Worm (Caenorhabditis elegans): ENCODE data around the gene T27E4.7.

T27E4.7 gene

DNA sequence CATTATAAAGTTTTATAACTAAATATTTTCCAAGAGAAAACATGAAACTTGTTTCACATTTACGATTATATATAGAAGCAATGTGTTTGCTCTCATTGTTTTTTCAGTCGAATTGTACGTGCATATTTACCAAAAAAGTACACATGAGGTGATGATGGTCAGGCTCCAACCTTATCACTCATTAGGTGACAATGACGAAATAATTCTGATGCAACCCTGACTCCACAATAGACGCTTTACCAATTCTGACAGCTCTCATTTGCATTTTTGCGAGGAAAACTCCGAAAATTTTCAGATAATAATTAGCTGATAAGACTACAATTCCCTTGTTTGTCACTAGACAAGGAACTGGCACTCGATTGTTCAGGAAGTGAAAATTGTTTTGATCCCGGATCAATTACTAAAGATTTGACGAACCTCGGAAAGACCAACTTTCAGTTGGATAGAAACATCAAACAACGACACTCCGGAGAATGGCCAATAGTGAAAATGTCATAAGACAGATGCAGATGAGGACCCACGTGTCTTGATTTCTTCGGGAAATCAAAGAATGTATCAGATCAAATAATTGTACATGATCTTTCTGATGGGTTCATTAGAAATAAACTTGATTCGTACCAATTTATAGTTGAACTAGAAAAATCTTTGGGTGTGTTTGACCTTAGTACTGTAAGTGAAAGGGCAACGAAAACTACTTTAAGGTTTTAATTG, 2.8 kb upstream of the T27E4.7 start:
- TF ChIP-seq sdc-2 (tag; optimal IDR thresholded peaks at IDR 0.05) (no peak), elt-2 (tag; optimal IDR thresholded peaks at IDR 0.05) (peak; percentile 73), tbx-2 (tag; optimal IDR thresholded peaks at IDR 0.05) (no peak)

DNA sequence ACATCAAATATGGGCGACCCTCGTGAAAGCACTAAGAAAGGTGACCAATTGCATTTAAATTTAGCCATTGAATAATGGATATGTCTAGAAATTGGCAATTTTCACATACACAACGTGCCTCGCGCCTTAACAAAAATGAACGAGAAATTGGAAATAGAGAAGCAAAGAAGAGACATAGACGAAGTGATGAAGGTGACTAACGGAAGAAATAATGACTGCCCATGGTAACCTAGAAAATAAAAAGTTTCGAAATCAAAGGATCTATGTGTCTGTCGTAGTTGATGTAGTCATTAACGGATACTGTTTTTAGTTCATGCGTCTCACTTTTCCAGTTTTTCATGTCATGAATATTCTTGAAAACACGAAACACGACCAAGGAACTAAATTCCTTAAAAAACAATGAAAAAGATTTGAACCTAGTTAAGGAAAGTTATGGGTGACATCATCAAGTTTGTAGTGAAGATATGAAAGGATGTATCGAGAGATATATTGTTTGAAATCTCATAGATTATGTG, 2.0 kb upstream of the T27E4.7 start:
- no peak for TF ChIP-seq fkh-10 (GFP tag; optimal IDR thresholded peaks at IDR 0.05)
- TF ChIP-seq fkh-6 (tag; optimal IDR thresholded peaks at IDR 0.05): no peak
- TF ChIP-seq tbx-7 (tag; optimal IDR thresholded peaks at IDR 0.05): no peak
- TF ChIP-seq K02D7.2 (tag; optimal IDR thresholded peaks at IDR 0.05): no peak
- TF ChIP-seq pat-9 (tag; optimal IDR thresholded peaks at IDR 0.05): no peak
- no peak for TF ChIP-seq dve-1 (tag; optimal IDR thresholded peaks at IDR 0.05)
- no peak for TF ChIP-seq ceh-30 (tag; optimal IDR thresholded peaks at IDR 0.05)
- TF ChIP-seq lim-6 (tag; optimal IDR thresholded peaks at IDR 0.05): no peak
- no peak for TF ChIP-seq unc-86 (tag; optimal IDR thresholded peaks at IDR 0.05)
- TF ChIP-seq dmd-4 (tag; optimal IDR thresholded peaks at IDR 0.05; ENCODE audit: borderline replicate concordance): no peak
- TF ChIP-seq ceh-18 (tag; optimal IDR thresholded peaks at IDR 0.05): no peak
- no peak for TF ChIP-seq F13H6.1 (tag; optimal IDR thresholded peaks at IDR 0.05)
- TF ChIP-seq nhr-11 (tag; optimal IDR thresholded peaks at IDR 0.05): no peak
- TF ChIP-seq ama-1 (optimal IDR thresholded peaks at IDR 0.05): no peak
- no peak for TF ChIP-seq unc-55 (GFP tag; optimal IDR thresholded peaks at IDR 0.05)
- TF ChIP-seq ref-2 (tag; optimal IDR thresholded peaks at IDR 0.05): no peak
- TF ChIP-seq syd-9 (tag; optimal IDR thresholded peaks at IDR 0.05): no peak
- TF ChIP-seq hlh-13 (GFP tag; optimal IDR thresholded peaks at IDR 0.05): no peak
- no peak for TF ChIP-seq pha-4 (tag; optimal IDR thresholded peaks at IDR 0.05)

DNA sequence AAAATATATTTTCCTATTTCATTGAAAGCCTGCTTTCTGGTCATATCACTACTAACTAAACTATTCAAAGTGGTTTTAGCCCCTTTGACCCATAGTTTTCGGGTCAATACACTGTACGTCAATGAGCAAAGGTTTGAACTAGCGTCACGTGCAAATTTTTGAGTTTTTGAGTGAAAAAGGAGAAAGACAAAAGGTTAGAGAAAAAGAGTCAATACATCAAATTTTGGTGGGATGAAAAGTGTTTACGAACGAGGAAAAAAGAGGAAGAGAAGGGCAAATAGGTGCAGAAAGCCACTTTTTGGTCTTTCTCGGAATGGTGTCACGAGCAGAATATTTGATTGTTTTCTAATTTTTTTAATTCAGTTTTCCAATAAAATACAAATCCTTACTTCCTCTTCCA, 295 bp downstream of the T27E4.7 start:
- TF ChIP-seq T23F11.4 (GFP tag; optimal IDR thresholded peaks at IDR 0.05): no peak
- TF ChIP-seq elt-2 (tag; optimal IDR thresholded peaks at IDR 0.05): no peak
- TF ChIP-seq pag-3 (tag; optimal IDR thresholded peaks at IDR 0.05; ENCODE audit: borderline replicate concordance): no peak
- TF ChIP-seq tbx-7 (tag; optimal IDR thresholded peaks at IDR 0.05): no peak
- no peak for TF ChIP-seq ceh-34 (tag; optimal IDR thresholded peaks at IDR 0.05)

DNA sequence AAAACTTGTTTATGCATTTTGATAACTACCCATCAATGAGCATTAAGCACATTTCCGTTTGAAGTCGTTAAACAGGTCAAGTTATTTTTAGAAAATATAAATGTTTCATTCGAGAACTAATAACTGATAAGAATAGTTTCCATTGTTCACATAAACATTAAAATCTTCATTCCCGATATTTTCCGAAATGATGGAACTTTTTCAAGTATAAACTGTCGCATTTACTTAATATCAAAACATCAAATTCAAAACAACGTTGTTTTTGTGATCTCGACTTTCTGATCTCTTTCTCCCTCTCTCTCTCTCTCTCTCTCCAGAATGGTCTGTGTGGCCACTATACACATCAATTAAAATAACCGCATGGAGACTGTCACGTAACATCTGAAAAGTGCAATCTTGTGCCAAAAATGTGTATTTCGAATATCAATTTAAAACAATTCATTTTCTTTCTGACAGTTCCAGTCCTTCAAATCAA, 1.7 kb downstream of the T27E4.7 start:
- TF ChIP-seq elt-2 (tag; optimal IDR thresholded peaks at IDR 0.05) (no peak), lin-11 (tag; optimal IDR thresholded peaks at IDR 0.05) (no peak), ceh-9 (tag; optimal IDR thresholded peaks at IDR 0.05) (no peak), ceh-6 (GFP tag; optimal IDR thresholded peaks at IDR 0.05) (no peak), sox-4 (tag; optimal IDR thresholded peaks at IDR 0.05) (no peak), ttx-3 (tag; optimal IDR thresholded peaks at IDR 0.05) (no peak), hlh-6 (tag; optimal IDR thresholded peaks at IDR 0.05) (no peak)

DNA sequence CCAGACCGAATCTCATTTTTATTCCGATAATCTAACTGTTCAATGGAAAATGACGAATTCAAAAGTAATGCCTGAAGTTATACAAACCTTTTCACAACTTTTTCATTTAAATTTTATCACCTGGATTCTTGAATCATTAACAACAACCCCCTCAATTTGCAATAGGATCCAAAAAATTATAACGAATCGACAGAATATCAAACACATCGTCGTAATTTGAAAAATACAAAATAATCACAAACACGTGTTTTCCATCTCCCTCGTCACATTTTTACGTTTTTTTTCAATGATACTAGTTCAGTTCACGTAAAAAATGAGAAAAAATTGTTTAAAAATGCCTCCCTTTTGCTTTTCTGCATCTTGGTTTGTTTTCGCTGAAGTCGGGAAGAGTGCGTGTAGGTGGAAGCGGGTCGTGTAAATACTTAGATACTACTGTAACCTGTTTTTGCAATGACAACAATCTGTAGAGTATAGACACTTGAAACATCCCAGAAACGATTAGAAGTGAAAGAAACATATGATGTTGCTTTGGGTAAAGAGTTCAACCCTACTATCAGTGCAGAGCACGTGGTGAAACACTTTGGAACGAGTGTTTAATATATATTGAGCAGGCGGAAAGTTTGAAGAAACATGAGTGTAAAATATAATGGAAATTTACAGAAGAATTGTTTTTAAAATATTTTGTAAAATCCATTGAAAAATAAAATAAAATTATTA, 2.6 kb downstream of the T27E4.7 start, which contains the start of gene oac-50:
Gene oac-50 (minus strand): TSS at position 219 of the 717 bp plus-strand sequence.
- TF ChIP-seq T23F11.4 (GFP tag; optimal IDR thresholded peaks at IDR 0.05) (no peak), eyg-1 (tag; optimal IDR thresholded peaks at IDR 0.05) (no peak), ceh-24 (tag; optimal IDR thresholded peaks at IDR 0.05) (no peak), madf-2 (tag; optimal IDR thresholded peaks at IDR 0.05) (no peak), nhr-232 (tag; optimal IDR thresholded peaks at IDR 0.05) (no peak), pqm-1 (tag; optimal IDR thresholded peaks at IDR 0.05) (no peak), lin-11 (tag; optimal IDR thresholded peaks at IDR 0.05) (no peak), ceh-2 (tag; optimal IDR thresholded peaks at IDR 0.05) (no peak), npax-4 (tag; optimal IDR thresholded peaks at IDR 0.05) (no peak), che-1 (tag; optimal IDR thresholded peaks at IDR 0.05) (no peak), nfya-1 (tag; optimal IDR thresholded peaks at IDR 0.05) (no peak), mec-3 (tag; optimal IDR thresholded peaks at IDR 0.05; ENCODE audit: borderline replicate concordance) (no peak), gmeb-2 (tag; optimal IDR thresholded peaks at IDR 0.05) (no peak)

Data from whole organism, late embryonic.